Worm (Caenorhabditis elegans) whole organism, L1 larva: ENCODE results near the gene set-8.

Source experiments
- nhr-19 ChIP-seq: fragments of 200-800 bp; sonication (Bioruptor generic); conservative IDR thresholded peaks from 2 replicates; pipeline ENCODE4 v1.3.6; 2022; ENCODE audit warnings: missing genetic modification characterization, missing compliant biosample characterization
- snpc-4 ChIP-seq: fragments of 150-350 bp; optimal IDR thresholded peaks from 2 replicates; lab custom pipeline; 2014; ENCODE audit warnings: missing biosample characterization, missing genetic modification characterization
- zag-1 ChIP-seq: fragments of 150-350 bp; optimal IDR thresholded peaks from 2 replicates; lab custom pipeline; 2014; ENCODE audit warnings: missing biosample characterization, missing genetic modification characterization

DNA sequence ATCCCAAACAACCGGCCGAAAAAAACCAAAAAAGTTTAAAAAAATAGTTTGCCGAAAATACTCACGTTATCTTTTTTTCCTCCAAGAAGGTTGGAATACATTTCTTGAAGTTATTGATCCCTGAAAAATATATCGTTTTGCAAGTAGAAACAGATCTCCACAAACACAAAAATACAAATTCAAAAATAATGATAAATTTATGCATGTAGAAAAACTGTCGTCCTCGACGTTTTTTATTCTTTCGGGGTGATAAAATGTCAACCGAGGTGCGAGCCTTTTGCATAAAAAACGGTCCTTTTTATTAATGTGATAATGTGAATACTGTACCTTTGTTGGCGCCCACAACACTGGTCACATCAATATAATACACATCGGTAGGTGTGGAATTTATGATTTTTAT, 17.3 kb downstream of the set-8 start, which contains the start of gene F02D10.2:
- no peak for TF ChIP-seq snpc-4 (tag; lab: Kevin White, UChicago)
- no peak for TF ChIP-seq nhr-19 (GFP tag; lab: Robert Waterston, UW)
- TF ChIP-seq zag-1 = no peak
